Worm (Caenorhabditis elegans) whole organism, L3 larva: ENCODE results near the gene aqp-8.

Source experiments
- R02D3.7 ChIP-seq: fragments of 150-350 bp; optimal IDR thresholded peaks from 2 replicates; lab custom pipeline; 2014; ENCODE audit warnings: missing biosample characterization, missing genetic modification characterization
- ZK546.5 ChIP-seq: sonication (generic microtip); optimal IDR thresholded peaks from 2 replicates; lab custom pipeline; 2017; ENCODE audit warnings: missing biosample characterization, missing genetic modification characterization
- ama-1 ChIP-seq: fragments of 150-350 bp; optimal IDR thresholded peaks from 2 replicates; lab custom pipeline; 2018
- ceh-16 ChIP-seq: sonication (generic microtip); optimal IDR thresholded peaks from 2 replicates; lab custom pipeline; 2017; ENCODE audit warnings: missing biosample characterization, missing genetic modification characterization
- fos-1 ChIP-seq: fragments of 150-350 bp; optimal IDR thresholded peaks from 2 replicates; lab custom pipeline; 2014; ENCODE audit warnings: missing biosample characterization, missing genetic modification characterization
- lin-15B ChIP-seq: fragments of 150-350 bp; optimal IDR thresholded peaks from 2 replicates; lab custom pipeline; 2014; ENCODE audit warnings: missing biosample characterization, missing genetic modification characterization
- mdl-1 ChIP-seq: fragments of 150-350 bp; optimal IDR thresholded peaks from 2 replicates; lab custom pipeline; 2014; ENCODE audit warnings: missing biosample characterization, missing genetic modification characterization
- nhr-11 ChIP-seq: fragments of 150-350 bp; optimal IDR thresholded peaks from 2 replicates; lab custom pipeline; 2014; ENCODE audit warnings: missing biosample characterization, missing genetic modification characterization
- pqm-1 ChIP-seq: fragments of 150-350 bp; optimal IDR thresholded peaks from 2 replicates; lab custom pipeline; 2017; ENCODE audit warnings: missing biosample characterization, missing genetic modification characterization, inconsistent platforms
- skn-1 ChIP-seq: fragments of 150-350 bp; optimal IDR thresholded peaks from 2 replicates; lab custom pipeline; 2014; ENCODE audit warnings: missing biosample characterization, missing genetic modification characterization
- snpc-4 ChIP-seq: fragments of 150-350 bp; optimal IDR thresholded peaks from 2 replicates; lab custom pipeline; 2014; ENCODE audit warnings: missing biosample characterization, missing genetic modification characterization
- unc-39 ChIP-seq: sonication (generic microtip); optimal IDR thresholded peaks from 4 replicates; lab custom pipeline; 2017; ENCODE audit warnings: missing biosample characterization, missing genetic modification characterization

DNA sequence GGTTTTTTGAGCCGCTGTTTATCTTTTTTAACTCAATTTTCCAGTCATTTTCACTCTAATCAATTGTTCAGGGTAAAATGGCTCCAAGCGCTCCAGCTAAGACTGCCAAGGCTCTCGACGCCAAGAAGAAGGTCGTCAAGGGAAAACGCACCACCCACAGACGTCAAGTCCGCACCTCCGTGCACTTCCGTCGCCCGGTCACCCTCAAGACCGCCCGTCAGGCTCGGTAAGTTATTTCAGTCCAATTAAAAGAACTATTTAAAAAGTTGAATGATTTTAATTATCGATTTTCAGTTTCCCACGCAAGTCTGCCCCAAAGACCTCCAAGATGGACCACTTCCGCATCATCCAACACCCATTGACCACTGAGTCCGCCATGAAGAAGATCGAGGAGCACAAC, 10.3 kb upstream of the aqp-8 start, which contains the start of gene rpl-25.1:
- no peak for TF ChIP-seq R02D3.7 (tag; lab: Kevin White, UChicago)
- no peak for TF ChIP-seq ama-1 (lab: Kevin White, UChicago)
- no peak for TF ChIP-seq fos-1 (tag; lab: Kevin White, UChicago)
- TF ChIP-seq lin-15B (tag; lab: Kevin White, UChicago) = no peak
- no peak for TF ChIP-seq snpc-4 (tag; lab: Kevin White, UChicago)
- TF ChIP-seq skn-1 (tag; lab: Kevin White, UChicago) = no peak
- no peak for TF ChIP-seq pqm-1 (tag; lab: Kevin White, UChicago)
- no peak for TF ChIP-seq unc-39 (tag; lab: Kevin White, UChicago)
- no peak for TF ChIP-seq ZK546.5
- TF ChIP-seq nhr-11 (tag; lab: Kevin White, UChicago) = no peak
- TF ChIP-seq mdl-1 = no peak
- TF ChIP-seq ceh-16 = no peak
